Fruit fly (Drosophila melanogaster) whole organism, prepupa: ENCODE results near the gene CG16782.

Experiments used
- Blimp-1 ChIP-seq: fragments of 200-800 bp; sonication (Bioruptor generic); optimal IDR thresholded peaks from 3 replicates; lab custom pipeline; 2017; ENCODE audit warnings: missing biosample characterization, missing genetic modification characterization, mild to moderate bottlenecking, moderate library complexity, missing genetic modification reagents
- CG10631 ChIP-seq: fragments of 200-800 bp; sonication (Bioruptor generic); optimal IDR thresholded peaks from 2 replicates; lab custom pipeline; 2016; ENCODE audit warnings: missing biosample characterization, missing genetic modification characterization
- CG10669 ChIP-seq: fragments of 200-800 bp; sonication (Bioruptor generic); optimal IDR thresholded peaks from 3 replicates; lab custom pipeline; 2018; ENCODE audit warnings: missing biosample characterization, mild to moderate bottlenecking, missing genetic modification characterization, moderate library complexity
- CG11294 ChIP-seq: fragments of 200-800 bp; sonication (Bioruptor generic); IDR thresholded peaks from 2 replicates; pipeline ENCODE4 v1.3.6; 2022; ENCODE audit warnings: missing biosample characterization, missing genetic modification characterization
- CG11762 ChIP-seq: fragments of 200-800 bp; sonication (Bioruptor generic); optimal IDR thresholded peaks from 3 replicates; lab custom pipeline; 2016; ENCODE audit warnings: missing biosample characterization, missing genetic modification characterization; ENCODE audit not compliant: insufficient read depth
- CG11902 ChIP-seq: fragments of 200-800 bp; sonication (Bioruptor generic); optimal IDR thresholded peaks from 3 replicates; lab custom pipeline; 2016; ENCODE audit warnings: missing biosample characterization, missing genetic modification characterization
- CG15336 ChIP-seq: fragments of 200-800 bp; sonication (Bioruptor generic); IDR thresholded peaks from 2 replicates; pipeline ENCODE4 v1.3.6; 2022; ENCODE audit warnings: missing biosample characterization, missing genetic modification characterization
- CG1621 ChIP-seq: fragments of 200-800 bp; sonication (Bioruptor generic); optimal IDR thresholded peaks from 3 replicates; lab custom pipeline; 2018; ENCODE audit warnings: missing biosample characterization, mild to moderate bottlenecking, missing genetic modification characterization
- CG16779 ChIP-seq: fragments of 200-800 bp; sonication (Bioruptor generic); optimal IDR thresholded peaks from 3 replicates; lab custom pipeline; 2017; ENCODE audit warnings: missing biosample characterization, mild to moderate bottlenecking, missing genetic modification characterization
- CG31627 ChIP-seq: fragments of 200-800 bp; sonication (Bioruptor generic); optimal IDR thresholded peaks from 3 replicates; lab custom pipeline; 2016; ENCODE audit warnings: missing biosample characterization, missing genetic modification characterization
- CG32006 ChIP-seq: fragments of 200-800 bp; sonication (Bioruptor generic); optimal IDR thresholded peaks from 3 replicates; lab custom pipeline; 2017; ENCODE audit warnings: missing biosample characterization, mild to moderate bottlenecking, missing genetic modification characterization
- CG34406 ChIP-seq: fragments of 200-800 bp; sonication (Bioruptor generic); optimal IDR thresholded peaks from 3 replicates; lab custom pipeline; 2016; ENCODE audit warnings: missing biosample characterization, missing genetic modification characterization
- CG3919 ChIP-seq: fragments of 200-800 bp; sonication (Bioruptor generic); optimal IDR thresholded peaks from 3 replicates; lab custom pipeline; 2016; ENCODE audit warnings: missing biosample characterization, missing genetic modification characterization
- CG6163 ChIP-seq: fragments of 200-800 bp; sonication (Bioruptor generic); IDR thresholded peaks from 3 replicates; pipeline ENCODE4 v1.3.6; 2022; ENCODE audit warnings: missing biosample characterization, missing genetic modification characterization
- CG6276 ChIP-seq: fragments of 200-800 bp; sonication (Bioruptor generic); optimal IDR thresholded peaks from 2 replicates; lab custom pipeline; 2017; ENCODE audit warnings: missing biosample characterization, mild to moderate bottlenecking, missing genetic modification characterization
- CG6792 ChIP-seq: fragments of 200-800 bp; sonication (Bioruptor generic); optimal IDR thresholded peaks from 3 replicates; lab custom pipeline; 2016; ENCODE audit warnings: missing biosample characterization, missing genetic modification characterization
- CG6808 ChIP-seq: fragments of 200-800 bp; sonication (Bioruptor generic); optimal IDR thresholded peaks from 3 replicates; lab custom pipeline; 2017; ENCODE audit warnings: missing biosample characterization, missing genetic modification characterization, mild to moderate bottlenecking, moderate library complexity, missing genetic modification reagents
- CG7368 ChIP-seq: fragments of 200-800 bp; sonication (Bioruptor generic); optimal IDR thresholded peaks from 3 replicates; lab custom pipeline; 2016; ENCODE audit warnings: missing biosample characterization, missing genetic modification characterization
- CG8319 ChIP-seq: fragments of 200-800 bp; sonication (Bioruptor generic); optimal IDR thresholded peaks from 3 replicates; lab custom pipeline; 2016; ENCODE audit warnings: missing biosample characterization, missing genetic modification characterization
- CG8632 ChIP-seq: fragments of 200-800 bp; sonication (Bioruptor generic); optimal IDR thresholded peaks from 3 replicates; lab custom pipeline; 2016; ENCODE audit warnings: missing biosample characterization, missing genetic modification characterization
- Eip78C ChIP-seq: fragments of 200-800 bp; sonication (Bioruptor generic); peaks from one replicate; lab custom pipeline; 2016; ENCODE audit warnings: missing biosample characterization, missing genetic modification characterization
- Eip93F ChIP-seq: fragments of 200-800 bp; sonication (Bioruptor generic); optimal IDR thresholded peaks from 2 replicates; lab custom pipeline; 2016; ENCODE audit warnings: missing biosample characterization, mild to moderate bottlenecking, missing genetic modification characterization
- Ets21C ChIP-seq: fragments of 200-800 bp; sonication (Bioruptor generic); optimal IDR thresholded peaks from 3 replicates; lab custom pipeline; 2016; ENCODE audit warnings: missing biosample characterization, missing genetic modification characterization
- Ets96B ChIP-seq: fragments of 200-800 bp; optimal IDR thresholded peaks from 2 replicates; lab custom pipeline; 2019; ENCODE audit warnings: missing biosample characterization, mild to moderate bottlenecking, missing genetic modification characterization, moderate library complexity
- Hr38 ChIP-seq: sonication (Bioruptor generic); optimal IDR thresholded peaks from 2 replicates; lab custom pipeline; 2016; ENCODE audit warnings: missing biosample characterization, missing genetic modification characterization
- Hr39 ChIP-seq: fragments of 200-800 bp; sonication (Bioruptor generic); optimal IDR thresholded peaks from 2 replicates; lab custom pipeline; 2016; ENCODE audit warnings: missing biosample characterization, missing genetic modification characterization
- Lpt ChIP-seq: fragments of 200-800 bp; sonication (Bioruptor generic); optimal IDR thresholded peaks from 3 replicates; lab custom pipeline; 2016; ENCODE audit warnings: missing biosample characterization, missing genetic modification characterization
- Met ChIP-seq: fragments of 200-800 bp; sonication (Bioruptor generic); optimal IDR thresholded peaks from 3 replicates; lab custom pipeline; 2016; ENCODE audit warnings: missing biosample characterization, missing genetic modification characterization
- Smox ChIP-seq: fragments of 200-800 bp; sonication (Bioruptor generic); optimal IDR thresholded peaks from 3 replicates; lab custom pipeline; 2016; ENCODE audit warnings: missing biosample characterization, missing genetic modification characterization
- Sox14 ChIP-seq: fragments of 200-800 bp; sonication (Bioruptor generic); optimal IDR thresholded peaks from 3 replicates; lab custom pipeline; 2016; ENCODE audit warnings: missing biosample characterization, missing genetic modification characterization
- Sox15 ChIP-seq: fragments of 200-800 bp; sonication (Bioruptor generic); optimal IDR thresholded peaks from 3 replicates; lab custom pipeline; 2016; ENCODE audit warnings: missing biosample characterization, missing genetic modification characterization
- achi ChIP-seq: fragments of 200-800 bp; sonication (Bioruptor generic); optimal IDR thresholded peaks from 3 replicates; lab custom pipeline; 2016; ENCODE audit warnings: missing biosample characterization, missing genetic modification characterization
- acj6 ChIP-seq: fragments of 200-800 bp; sonication (Bioruptor generic); optimal IDR thresholded peaks from 3 replicates; lab custom pipeline; 2016; ENCODE audit warnings: missing biosample characterization, missing genetic modification characterization
- cyc ChIP-seq: fragments of 200-800 bp; sonication (Bioruptor generic); optimal IDR thresholded peaks from 3 replicates; lab custom pipeline; 2016; ENCODE audit warnings: missing biosample characterization, missing genetic modification characterization
- dac ChIP-seq: fragments of 200-800 bp; sonication (Bioruptor generic); optimal IDR thresholded peaks from 2 replicates; lab custom pipeline; 2017; ENCODE audit warnings: missing biosample characterization, mild to moderate bottlenecking, missing genetic modification characterization
- eg ChIP-seq: fragments of 200-800 bp; sonication (Bioruptor generic); IDR thresholded peaks from 3 replicates; pipeline ENCODE4 v1.3.6; 2022; ENCODE audit warnings: missing biosample characterization, missing genetic modification characterization
- esn ChIP-seq: fragments of 200-800 bp; sonication (Bioruptor generic); optimal IDR thresholded peaks from 2 replicates; lab custom pipeline; 2016; ENCODE audit warnings: missing biosample characterization, mild to moderate bottlenecking, missing genetic modification characterization, moderate library complexity
- fd59A ChIP-seq: fragments of 200-800 bp; sonication (Bioruptor generic); optimal IDR thresholded peaks from 2 replicates; lab custom pipeline; 2017; ENCODE audit warnings: missing biosample characterization, mild to moderate bottlenecking, missing genetic modification characterization, missing genetic modification reagents
- fd85E ChIP-seq: fragments of 200-800 bp; sonication (Bioruptor generic); optimal IDR thresholded peaks from 3 replicates; lab custom pipeline; 2016; ENCODE audit warnings: missing biosample characterization, missing genetic modification characterization
- lz ChIP-seq: fragments of 200-800 bp; sonication (Bioruptor generic); optimal IDR thresholded peaks from 3 replicates; lab custom pipeline; 2016; ENCODE audit warnings: missing biosample characterization, missing genetic modification characterization
- pdm3 ChIP-seq: fragments of 200-800 bp; sonication (Bioruptor generic); optimal IDR thresholded peaks from 3 replicates; lab custom pipeline; 2016; ENCODE audit warnings: missing biosample characterization, missing genetic modification characterization
- salr ChIP-seq, 2 experiments: fragments of 200-800 bp; sonication (Bioruptor generic); optimal IDR thresholded peaks; 3 replicates each; lab custom pipeline; 2016 to 2018; ENCODE audit warnings: missing biosample characterization in 2 of 2, missing genetic modification characterization in 2 of 2, mild to moderate bottlenecking in 1 of 2
- spab ChIP-seq: fragments of 200-800 bp; sonication (Bioruptor generic); optimal IDR thresholded peaks from 2 replicates; lab custom pipeline; 2017; ENCODE audit warnings: missing biosample characterization, mild to moderate bottlenecking, missing genetic modification characterization, missing genetic modification reagents
- ss ChIP-seq, 2 experiments: fragments of 200-800 bp; sonication (Bioruptor generic); optimal IDR thresholded peaks; 2 replicates in 1 of 2; 3 replicates in 1 of 2; lab custom pipeline; 2017 to 2018; ENCODE audit warnings: mild to moderate bottlenecking in 2 of 2, missing biosample characterization in 2 of 2, missing genetic modification characterization in 2 of 2, moderate library complexity in 1 of 2
- svp ChIP-seq: fragments of 200-800 bp; sonication (Bioruptor generic); peaks from one replicate; lab custom pipeline; 2016; ENCODE audit warnings: missing biosample characterization, missing genetic modification characterization
- topi ChIP-seq: fragments of 200-800 bp; sonication (Bioruptor generic); optimal IDR thresholded peaks from 3 replicates; lab custom pipeline; 2016; ENCODE audit warnings: missing biosample characterization, missing genetic modification characterization
- vri ChIP-seq: fragments of 200-800 bp; sonication (Bioruptor generic); optimal IDR thresholded peaks from 3 replicates; lab custom pipeline; 2016; ENCODE audit warnings: missing biosample characterization, mild to moderate bottlenecking, missing genetic modification characterization

Gene CG16782

DNA sequence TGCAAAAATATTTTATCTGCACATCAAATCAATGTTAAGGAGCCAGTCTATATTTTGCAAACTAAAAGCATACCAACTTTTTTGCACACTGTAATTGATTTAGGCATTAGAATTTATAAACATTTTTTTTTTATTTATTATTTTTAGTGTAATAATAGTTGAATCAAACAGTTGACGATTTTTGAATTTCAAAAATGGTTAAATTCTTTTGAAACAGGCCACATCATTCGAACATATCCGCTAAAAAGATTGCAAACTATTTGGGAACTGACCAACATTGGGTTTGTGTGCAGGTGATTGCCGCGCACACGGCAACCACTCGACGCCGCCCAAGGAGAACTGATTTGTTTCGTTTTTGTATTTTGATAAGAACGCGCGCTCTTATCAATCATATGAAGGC is 15.2 kb downstream of the CG16782 start:
- no peak for TF ChIP-seq CG6163 (GFP tag; lab: Robert Waterston, UW)
- TF ChIP-seq CG1621 (tag; lab: Kevin White, UChicago), result no peak
- no peak for TF ChIP-seq eg (GFP tag; lab: Robert Waterston, UW)
- TF ChIP-seq Sox14 (GFP tag; lab: Kevin White, UChicago), result no peak
- TF ChIP-seq CG6808 (GFP tag; lab: Kevin White, UChicago), result no peak
- TF ChIP-seq dac (GFP tag; lab: Kevin White, UChicago), result no peak
- TF ChIP-seq CG15336, result no peak
- TF ChIP-seq svp (GFP tag; lab: Kevin White, UChicago), result peak; percentile 54
- no peak for TF ChIP-seq fd59A (GFP tag; lab: Kevin White, UChicago)
- TF ChIP-seq CG11762 (GFP tag; lab: Kevin White, UChicago), result no peak
- no peak for TF ChIP-seq achi (GFP tag; lab: Kevin White, UChicago)
- TF ChIP-seq Sox15 (GFP tag; lab: Kevin White, UChicago), result no peak
- peak; percentile 15 for TF ChIP-seq Blimp-1
- TF ChIP-seq CG16779 (tag; lab: Kevin White, UChicago), result no peak
- TF ChIP-seq cyc, result peak; percentile 17
- no peak for TF ChIP-seq ss (GFP tag; optimal IDR thresholded peaks at IDR 0.05; lab: Kevin White, UChicago)
- TF ChIP-seq Eip93F (GFP tag; lab: Kevin White, UChicago), result no peak
- no peak for TF ChIP-seq Hr38 (GFP tag; lab: Kevin White, UChicago)
- TF ChIP-seq CG34406, result no peak
- no peak for TF ChIP-seq Lpt (GFP tag; lab: Kevin White, UChicago)
- TF ChIP-seq Hr39 (GFP tag; lab: Kevin White, UChicago), result no peak
- no peak for TF ChIP-seq CG7368 (GFP tag; lab: Kevin White, UChicago)
- no peak for TF ChIP-seq esn (GFP tag; lab: Kevin White, UChicago)
- no peak for TF ChIP-seq fd85E
- no peak for TF ChIP-seq Ets96B (tag; lab: Kevin White, UChicago)
- no peak for TF ChIP-seq lz (GFP tag; lab: Kevin White, UChicago)
- TF ChIP-seq CG11294 (GFP tag; lab: Robert Waterston, UW), result no peak
- no peak for TF ChIP-seq CG11902 (GFP tag; lab: Kevin White, UChicago)
- no peak for TF ChIP-seq CG3919 (GFP tag; lab: Kevin White, UChicago)
- TF ChIP-seq Ets21C, result no peak
- TF ChIP-seq topi, result peak; percentile 15
- peak; percentile 1 for TF ChIP-seq Smox (GFP tag; lab: Kevin White, UChicago)
- TF ChIP-seq CG6792, result no peak
- TF ChIP-seq Met, result peak; percentile 16
- TF ChIP-seq spab (GFP tag; lab: Kevin White, UChicago), result no peak
- no peak for TF ChIP-seq CG31627 (GFP tag; lab: Kevin White, UChicago)
- TF ChIP-seq CG8319, result no peak
- no peak for TF ChIP-seq vri (GFP tag; lab: Kevin White, UChicago)
- no peak for TF ChIP-seq salr (GFP tag; optimal IDR thresholded peaks at IDR 0.05; lab: Kevin White, UChicago)
- TF ChIP-seq Eip78C (GFP tag; lab: Kevin White, UChicago), result no peak
- no peak for TF ChIP-seq CG32006 (GFP tag; lab: Kevin White, UChicago)
- no peak for TF ChIP-seq CG6276 (GFP tag; lab: Kevin White, UChicago)
- TF ChIP-seq CG10669, result no peak
- TF ChIP-seq pdm3 (GFP tag; lab: Kevin White, UChicago), result no peak
- no peak for TF ChIP-seq CG10631
- no peak for TF ChIP-seq CG8632 (GFP tag; lab: Kevin White, UChicago)
- no peak for TF ChIP-seq acj6 (GFP tag; lab: Kevin White, UChicago)
- TF ChIP-seq, all 60 proteins: peak for 6
